Fruit fly (Drosophila melanogaster) whole organism, embryonic: ENCODE measurements around the gene Lsd-1.

Source experiments
- Atf6 ChIP-seq: fragments of 200-800 bp; sonication (Bioruptor generic); IDR thresholded peaks from 2 replicates; pipeline ENCODE4 v1.3.6; 2022; ENCODE audit warnings: missing biosample characterization, missing genetic modification characterization
- Blimp-1 ChIP-seq: fragments of 200-800 bp; sonication (Bioruptor generic); optimal IDR thresholded peaks from 3 replicates; lab custom pipeline; 2018; ENCODE audit warnings: missing biosample characterization, missing genetic modification characterization, mild to moderate bottlenecking, moderate library complexity, missing genetic modification reagents
- CG12769 ChIP-seq: fragments of 200-800 bp; sonication (Bioruptor generic); optimal IDR thresholded peaks from 2 replicates; lab custom pipeline; 2019; ENCODE audit warnings: missing biosample characterization, mild to moderate bottlenecking, missing genetic modification characterization, moderate library complexity
- CG17829 ChIP-seq: fragments of 200-800 bp; optimal IDR thresholded peaks from 2 replicates; lab custom pipeline; 2019; ENCODE audit warnings: missing biosample characterization, mild to moderate bottlenecking, missing genetic modification characterization, moderate library complexity
- CG2129 ChIP-seq: fragments of 200-800 bp; sonication (Bioruptor generic); IDR thresholded peaks from 2 replicates; pipeline ENCODE4 v1.3.6; 2022; ENCODE audit warnings: missing biosample characterization, missing genetic modification characterization; ENCODE audit not compliant: partially characterized antibody
- CG2199 ChIP-seq: fragments of 200-800 bp; sonication (Bioruptor generic); IDR thresholded peaks from 3 replicates; pipeline ENCODE4 v1.3.6; 2022; ENCODE audit warnings: missing biosample characterization, missing genetic modification characterization
- CG31441 ChIP-seq: fragments of 200-800 bp; sonication (Bioruptor generic); IDR thresholded peaks from 2 replicates; pipeline ENCODE4 v1.3.6; 2022; ENCODE audit warnings: missing biosample characterization, missing genetic modification characterization
- CG34376 ChIP-seq: fragments of 200-800 bp; sonication (Bioruptor generic); optimal IDR thresholded peaks from 2 replicates; lab custom pipeline; 2018; ENCODE audit warnings: missing biosample characterization, mild to moderate bottlenecking, missing genetic modification characterization
- CG3838 ChIP-seq: fragments of 200-800 bp; sonication (Bioruptor generic); optimal IDR thresholded peaks from 3 replicates; lab custom pipeline; 2016; ENCODE audit warnings: missing biosample characterization, missing genetic modification characterization
- CG5180 ChIP-seq: fragments of 200-800 bp; sonication (Bioruptor generic); optimal IDR thresholded peaks from 3 replicates; lab custom pipeline; 2017; ENCODE audit warnings: missing biosample characterization, missing genetic modification characterization, mild to moderate bottlenecking, moderate library complexity, missing genetic modification reagents
- CG5953 ChIP-seq: fragments of 200-800 bp; sonication (Bioruptor generic); IDR thresholded peaks from 2 replicates; pipeline ENCODE4 v1.3.6; 2022; ENCODE audit warnings: missing biosample characterization, missing genetic modification characterization
- CG6254 ChIP-seq: fragments of 200-800 bp; sonication (Bioruptor generic); optimal IDR thresholded peaks from 3 replicates; lab custom pipeline; 2017; ENCODE audit warnings: mild to moderate bottlenecking, missing biosample characterization, missing genetic modification reagents, missing genetic modification characterization
- CG6689 ChIP-seq: fragments of 200-800 bp; sonication (Bioruptor generic); IDR thresholded peaks from 2 replicates; pipeline ENCODE4 v1.3.6; 2022; ENCODE audit warnings: missing biosample characterization, missing genetic modification characterization
- CG8359 ChIP-seq: fragments of 200-800 bp; sonication (Bioruptor generic); optimal IDR thresholded peaks from 2 replicates; lab custom pipeline; 2017; ENCODE audit warnings: missing biosample characterization, mild to moderate bottlenecking, missing genetic modification characterization, borderline replicate concordance
- CG9437 ChIP-seq: fragments of 200-800 bp; sonication (Bioruptor generic); optimal IDR thresholded peaks from 2 replicates; lab custom pipeline; 2018; ENCODE audit warnings: missing biosample characterization, mild to moderate bottlenecking, missing genetic modification characterization
- Eip74EF ChIP-seq, 2 experiments: fragments of 200-800 bp in 1 of 2; fragments of >200 bp in 1 of 2; sonication (Bioruptor generic) in 1 of 2; optimal IDR thresholded peaks; 2 replicates each; lab custom pipeline; 2017 to 2019; ENCODE audit warnings: missing biosample characterization in 2 of 2, missing genetic modification characterization in 2 of 2, mild to moderate bottlenecking in 1 of 2, moderate library complexity in 1 of 2
- Elba2 ChIP-seq: fragments of 200-800 bp; sonication (Bioruptor generic); optimal IDR thresholded peaks from 3 replicates; lab custom pipeline; 2016; ENCODE audit warnings: missing biosample characterization, missing genetic modification characterization
- Hr51 ChIP-seq, 2 experiments: fragments of 200-800 bp; sonication (Bioruptor generic); optimal IDR thresholded peaks; 2 replicates in 1 of 2; 3 replicates in 1 of 2; lab custom pipeline; 2016 to 2018; ENCODE audit warnings: missing biosample characterization in 2 of 2, missing genetic modification characterization in 2 of 2, mild to moderate bottlenecking in 1 of 2, moderate library complexity in 1 of 2
- Hsf ChIP-seq: fragments of 200-800 bp; sonication (Bioruptor generic); optimal IDR thresholded peaks from 3 replicates; lab custom pipeline; 2016; ENCODE audit warnings: missing biosample characterization, missing genetic modification characterization
- Lhr ChIP-seq: fragments of 200-800 bp; sonication (Bioruptor generic); optimal IDR thresholded peaks from 3 replicates; lab custom pipeline; 2017; ENCODE audit warnings: mild to moderate bottlenecking, missing biosample characterization, missing genetic modification reagents, missing genetic modification characterization
- Mad ChIP-seq: fragments of 200-800 bp; sonication (Bioruptor generic); optimal IDR thresholded peaks from 2 replicates; lab custom pipeline; 2016; ENCODE audit warnings: missing biosample characterization, missing genetic modification characterization
- Med ChIP-seq: fragments of 200-800 bp; sonication (Bioruptor generic); peaks from one replicate; lab custom pipeline; 2016; ENCODE audit warnings: missing biosample characterization, missing genetic modification characterization, mild to moderate bottlenecking, inconsistent platforms, moderate library complexity
- Meics ChIP-seq: fragments of 200-800 bp; sonication (Bioruptor generic); optimal IDR thresholded peaks from 2 replicates; lab custom pipeline; 2017; ENCODE audit warnings: missing biosample characterization, mild to moderate bottlenecking, missing genetic modification characterization
- NFAT ChIP-seq: fragments of 200-800 bp; sonication (Bioruptor generic); IDR thresholded peaks from 2 replicates; pipeline ENCODE4 v1.3.6; 2022; ENCODE audit warnings: missing biosample characterization, missing genetic modification characterization
- Optix ChIP-seq: fragments of 200-800 bp; sonication (Bioruptor generic); IDR thresholded peaks from 3 replicates; pipeline ENCODE4 v1.3.6; 2022; ENCODE audit warnings: missing biosample characterization, missing genetic modification characterization
- Pdp1 ChIP-seq, 2 experiments: fragments of 200-800 bp; sonication (Bioruptor generic); optimal IDR thresholded peaks; 3 replicates each; lab custom pipeline; 2016; ENCODE audit warnings: missing biosample characterization in 2 of 2, missing genetic modification characterization in 2 of 2, mild to moderate bottlenecking in 1 of 2, moderate library complexity in 1 of 2
- Sox102F ChIP-seq: fragments of 200-800 bp; sonication (Bioruptor generic); optimal IDR thresholded peaks from 2 replicates; lab custom pipeline; 2018; ENCODE audit warnings: missing biosample characterization, mild to moderate bottlenecking, missing genetic modification characterization, moderate library complexity
- Ssrp ChIP-seq: fragments of 200-800 bp; sonication (Bioruptor generic); optimal IDR thresholded peaks from 2 replicates; lab custom pipeline; 2018; ENCODE audit warnings: missing biosample characterization, mild to moderate bottlenecking, missing genetic modification characterization, moderate library complexity
- bsh ChIP-seq, 2 experiments: fragments of 200-800 bp; sonication (Bioruptor generic); optimal IDR thresholded peaks; 2 replicates each; lab custom pipeline; 2017 to 2018; ENCODE audit warnings: mild to moderate bottlenecking in 2 of 2, missing biosample characterization in 2 of 2, missing genetic modification characterization in 2 of 2, moderate library complexity in 1 of 2
- cad ChIP-seq: fragments of >200 bp; optimal IDR thresholded peaks from 2 replicates; lab custom pipeline; 2017; ENCODE audit warnings: missing biosample characterization, missing genetic modification characterization
- chinmo ChIP-seq: fragments of 200-800 bp; sonication (Bioruptor generic); IDR thresholded peaks from 4 replicates; pipeline ENCODE4 v1.3.6; 2022; ENCODE audit warnings: missing biosample characterization, missing genetic modification characterization; ENCODE audit not compliant: partially characterized antibody
- dmrt99B ChIP-seq: fragments of 200-800 bp; sonication (Bioruptor generic); optimal IDR thresholded peaks from 2 replicates; lab custom pipeline; 2018; ENCODE audit warnings: missing biosample characterization, mild to moderate bottlenecking, missing genetic modification characterization, moderate library complexity
- dysf ChIP-seq: fragments of 200-800 bp; sonication (Bioruptor generic); IDR thresholded peaks from 3 replicates; pipeline ENCODE4 v1.3.6; 2022; ENCODE audit warnings: missing biosample characterization, missing genetic modification characterization
- gce ChIP-seq: fragments of 200-800 bp; sonication (Bioruptor generic); IDR thresholded peaks from 3 replicates; pipeline ENCODE4 v1.3.6; 2022; ENCODE audit warnings: missing biosample characterization, missing genetic modification characterization
- insv ChIP-seq, 2 experiments: fragments of 200-800 bp; sonication (Bioruptor generic); optimal IDR thresholded peaks; 3 replicates each; lab custom pipeline; 2016 to 2018; ENCODE audit warnings: missing biosample characterization in 2 of 2, missing genetic modification characterization in 2 of 2
- lab ChIP-seq: fragments of 200-800 bp; sonication (Bioruptor generic); optimal IDR thresholded peaks from 3 replicates; lab custom pipeline; 2017; ENCODE audit warnings: missing biosample characterization, missing genetic modification characterization, mild to moderate bottlenecking, moderate library complexity, missing genetic modification reagents
- nom ChIP-seq: fragments of 200-800 bp; sonication (Bioruptor generic); optimal IDR thresholded peaks from 2 replicates; lab custom pipeline; 2017; ENCODE audit warnings: missing biosample characterization, missing genetic modification characterization, mild to moderate bottlenecking, moderate library complexity, missing genetic modification reagents
- pan ChIP-seq, 4 experiments: fragments of >200 bp in 3 of 4; fragments of 200-800 bp in 1 of 4; sonication (Bioruptor generic) in 1 of 4; optimal IDR thresholded peaks in 3 of 4; IDR thresholded peaks in 1 of 4; 2 replicates each; pipeline versions ENCODE4 v1.3.6 to Lab custom; 2017 to 2022; ENCODE audit warnings: missing biosample characterization in 2 of 4, missing genetic modification characterization in 2 of 4, mixed read lengths in 1 of 4
- pros ChIP-seq: fragments of 200-800 bp; sonication (Bioruptor generic); optimal IDR thresholded peaks from 3 replicates; lab custom pipeline; 2019; ENCODE audit warnings: missing biosample characterization, mild to moderate bottlenecking, missing genetic modification characterization, moderate library complexity
- sim ChIP-seq: fragments of 200-800 bp; sonication (Bioruptor generic); IDR thresholded peaks from 2 replicates; pipeline ENCODE4 v1.3.6; 2022; ENCODE audit warnings: missing biosample characterization, missing genetic modification characterization
- sqz ChIP-seq: fragments of 200-800 bp; sonication (Bioruptor generic); optimal IDR thresholded peaks from 3 replicates; lab custom pipeline; 2018; ENCODE audit warnings: missing biosample characterization, mild to moderate bottlenecking, missing genetic modification characterization
- zfh1 ChIP-seq: fragments of 200-800 bp; sonication (Bioruptor generic); IDR thresholded peaks from 3 replicates; pipeline ENCODE4 v1.3.6; 2022; ENCODE audit warnings: missing biosample characterization, missing genetic modification characterization

Gene Lsd-1

dm6 chr3R:23732990-23733512 is 30.6 kb upstream of the Lsd-1 start, which contains the start of the genes Hmgcr and Rpn9 (continued):
- peak; percentile 79 for TF ChIP-seq Lhr (GFP tag; lab: Kevin White, UChicago)
- peak; percentile 32 for TF ChIP-seq lab (GFP tag; lab: Kevin White, UChicago)
- TF ChIP-seq CG5180, result no peak
- peak; percentile 21 for TF ChIP-seq CG34376 (GFP tag; lab: Kevin White, UChicago)
- no peak for TF ChIP-seq Atf6
- TF ChIP-seq Eip74EF (GFP tag; optimal IDR thresholded peaks at IDR 0.05; lab: Kevin White, UChicago), result peak in 1 of 2 experiments; percentile 71
- TF ChIP-seq CG17829 (tag; lab: Kevin White, UChicago), result peak; percentile 43

dm6 chr3R:23733771-23734170 is 29.9 kb upstream of the Lsd-1 start:
- TF ChIP-seq Elba2 (GFP tag; lab: Kevin White, UChicago), result peak; percentile 51
- peak in 1 of 2 experiments; percentile 54 for TF ChIP-seq insv (GFP tag; optimal IDR thresholded peaks at IDR 0.05; lab: Kevin White, UChicago)
- peak; percentile 24 for TF ChIP-seq CG12769 (tag; lab: Kevin White, UChicago)
- peak; percentile 68 for TF ChIP-seq Blimp-1
- TF ChIP-seq NFAT (GFP tag; lab: Robert Waterston, UW), result no peak
- TF ChIP-seq CG3838, result no peak
- peak in 1 of 2 experiments; percentile 91 for TF ChIP-seq Pdp1 (GFP tag; optimal IDR thresholded peaks at IDR 0.05; lab: Kevin White, UChicago)
- TF ChIP-seq CG2199 (GFP tag; lab: Robert Waterston, UW), result 0 out of 3 replicates have a peak, but pooled peaks have one; percentile 22
- TF ChIP-seq CG8359 (GFP tag; lab: Kevin White, UChicago), result peak; percentile 16
- TF ChIP-seq gce (GFP tag; lab: Robert Waterston, UW), result peak; percentile 32; the same call in 1 of the 3 replicates
- peak; percentile 18 for TF ChIP-seq Med (GFP tag; lab: Kevin White, UChicago)
- TF ChIP-seq, all 482 proteins: peak for 9

dm6 chr3R:23734573-23735404 is 28.9 kb upstream of the Lsd-1 start:
- TF ChIP-seq zfh1 (GFP tag; lab: Robert Waterston, UW), result peak; percentile 39; the same call in 1 of the 3 replicates
- TF ChIP-seq Sox102F (GFP tag; lab: Kevin White, UChicago), result peak; percentile 48
- TF ChIP-seq dysf (GFP tag; lab: Robert Waterston, UW), result no peak
- TF ChIP-seq sim, result no peak
- TF ChIP-seq Meics (GFP tag; lab: Kevin White, UChicago), result no peak
- TF ChIP-seq Hsf (GFP tag; lab: Kevin White, UChicago), result peak; percentile 24
- TF ChIP-seq cad (GFP tag; lab: Kevin White, UChicago), result no peak
- TF ChIP-seq Mad (GFP tag; lab: Kevin White, UChicago), result no peak
- peak; percentile 23 for TF ChIP-seq CG6254 (GFP tag; lab: Kevin White, UChicago)
- no peak for TF ChIP-seq pan (optimal IDR thresholded peaks at IDR 0.05; lab: Kevin White, UChicago)
- peak in 1 of 2 experiments; percentile 21 for TF ChIP-seq pan (GFP tag; optimal IDR thresholded peaks at IDR 0.05 in 1 of 2, IDR thresholded peaks at IDR 0.05 in 1 of 2)
- peak; percentile 30 for TF ChIP-seq Ssrp (tag; lab: Kevin White, UChicago)
- no peak for TF ChIP-seq CG2129
- peak; percentile 73 for TF ChIP-seq dmrt99B (tag; lab: Kevin White, UChicago)
- TF ChIP-seq Blimp-1, result peak; percentile 92
- peak in 1 of 2 experiments; percentile 7 for TF ChIP-seq bsh (GFP tag; optimal IDR thresholded peaks at IDR 0.05; lab: Kevin White, UChicago)
- TF ChIP-seq sqz (GFP tag; lab: Kevin White, UChicago), result peak; percentile 25
- TF ChIP-seq CG31441 (GFP tag; lab: Robert Waterston, UW), result 0 out of 2 replicates have a peak, but pooled peaks have one; percentile 24
- 0 out of 2 replicates have a peak, but pooled peaks have one; percentile 35 for TF ChIP-seq CG5953 (GFP tag; lab: Robert Waterston, UW)
- no peak for TF ChIP-seq pros
- TF ChIP-seq CG9437 (GFP tag; lab: Kevin White, UChicago), result peak; percentile 7
- peak; percentile 23; the same call in 1 of the 2 replicates for TF ChIP-seq CG6689 (GFP tag; lab: Robert Waterston, UW)
- TF ChIP-seq Hr51 (GFP tag; optimal IDR thresholded peaks at IDR 0.05; lab: Kevin White, UChicago), result peak in 1 of 2 experiments; percentile 48
- TF ChIP-seq Optix (GFP tag; lab: Robert Waterston, UW), result 0 out of 3 replicates have a peak, but pooled peaks have one; percentile 11
- 0 out of 4 replicates have a peak, but pooled peaks have one; percentile 54 for TF ChIP-seq chinmo
- peak; percentile 42 for TF ChIP-seq nom (GFP tag; lab: Kevin White, UChicago)
